Worm (Caenorhabditis elegans) whole organism, L3 larva: ENCODE measurements around the gene F19B10.3.

Experiments used
- aly-2 ChIP-seq: fragments of 150-350 bp; optimal IDR thresholded peaks from 2 replicates; lab custom pipeline; 2014; ENCODE audit warnings: missing biosample characterization, missing genetic modification characterization
- elt-2 ChIP-seq: sonication (generic microtip); optimal IDR thresholded peaks from 2 replicates; lab custom pipeline; 2016; ENCODE audit warnings: missing genetic modification reagents, mild to moderate bottlenecking, missing genetic modification characterization, missing compliant biosample characterization
- fos-1 ChIP-seq: fragments of 150-350 bp; optimal IDR thresholded peaks from 2 replicates; lab custom pipeline; 2014; ENCODE audit warnings: missing biosample characterization, missing genetic modification characterization
- hmg-11 ChIP-seq: sonication (generic microtip); optimal IDR thresholded peaks from 2 replicates; lab custom pipeline; 2016; ENCODE audit warnings: missing genetic modification characterization, missing compliant biosample characterization
- lin-15B ChIP-seq: fragments of 150-350 bp; optimal IDR thresholded peaks from 2 replicates; lab custom pipeline; 2014; ENCODE audit warnings: missing biosample characterization, missing genetic modification characterization
- mdl-1 ChIP-seq: fragments of 150-350 bp; optimal IDR thresholded peaks from 2 replicates; lab custom pipeline; 2014; ENCODE audit warnings: missing biosample characterization, missing genetic modification characterization
- nhr-11 ChIP-seq: fragments of 150-350 bp; optimal IDR thresholded peaks from 2 replicates; lab custom pipeline; 2014; ENCODE audit warnings: missing biosample characterization, missing genetic modification characterization
- nhr-77 ChIP-seq: fragments of 150-350 bp; optimal IDR thresholded peaks from 2 replicates; lab custom pipeline; 2014; ENCODE audit warnings: missing biosample characterization, missing genetic modification characterization
- pqm-1 ChIP-seq: fragments of 150-350 bp; optimal IDR thresholded peaks from 2 replicates; lab custom pipeline; 2017; ENCODE audit warnings: missing biosample characterization, missing genetic modification characterization, inconsistent platforms
- unc-62 ChIP-seq: fragments of 150-350 bp; sonication (generic microtip); optimal IDR thresholded peaks from 4 replicates; lab custom pipeline; 2014; ENCODE audit warnings: missing biosample characterization, missing genetic modification reagents, missing genetic modification characterization
- ztf-11 ChIP-seq: fragments of 150-350 bp; optimal IDR thresholded peaks from 2 replicates; lab custom pipeline; 2014; ENCODE audit warnings: missing biosample characterization, missing genetic modification characterization

ce11 chrII:3680366-3680765 is 15.8 kb downstream of the F19B10.3 start:
- TF ChIP-seq hmg-11 (tag; lab: Kevin White, UChicago), result no peak
- no peak for TF ChIP-seq nhr-77 (tag; lab: Kevin White, UChicago)
- no peak for TF ChIP-seq elt-2 (tag; lab: Kevin White, UChicago)
- no peak for TF ChIP-seq aly-2 (tag; lab: Kevin White, UChicago)
- TF ChIP-seq nhr-11 (tag; lab: Kevin White, UChicago), result no peak
- TF ChIP-seq fos-1 (tag; lab: Kevin White, UChicago), result no peak
- TF ChIP-seq mdl-1, result no peak
- TF ChIP-seq ztf-11 (tag; lab: Kevin White, UChicago), result no peak
- no peak for TF ChIP-seq pqm-1
- no peak for TF ChIP-seq lin-15B
- TF ChIP-seq unc-62 (GFP tag; lab: Kevin White, UChicago), result no peak
